Worm (Caenorhabditis elegans): ENCODE measurements around the gene F17C11.22.

The F17C11.22 gene

DNA sequence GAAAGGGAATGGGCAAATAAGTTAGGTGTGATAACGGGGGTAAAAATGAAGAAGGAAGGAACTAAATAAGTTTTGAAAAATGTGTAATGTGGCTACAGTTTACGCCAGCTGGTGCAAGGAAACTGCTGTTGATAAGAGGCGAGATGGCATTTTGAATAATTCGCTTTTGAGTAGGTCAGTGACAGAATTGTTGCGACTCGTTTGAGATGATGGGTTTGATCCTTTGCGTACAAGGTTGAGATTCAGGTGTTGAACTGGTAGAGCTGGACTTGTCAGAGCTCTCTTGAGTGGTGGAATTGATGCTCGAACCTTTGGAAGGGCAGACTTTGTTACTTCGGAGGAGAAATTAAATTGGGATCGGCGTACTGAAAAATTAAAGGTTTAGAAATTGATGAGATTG is 41.8 kb upstream of the F17C11.22 start:
- TF ChIP-seq nhr-10 (tag; optimal IDR thresholded peaks at IDR 0.05) = no peak
- TF ChIP-seq nhr-28 (tag; optimal IDR thresholded peaks at IDR 0.05) = peak; percentile 6

DNA sequence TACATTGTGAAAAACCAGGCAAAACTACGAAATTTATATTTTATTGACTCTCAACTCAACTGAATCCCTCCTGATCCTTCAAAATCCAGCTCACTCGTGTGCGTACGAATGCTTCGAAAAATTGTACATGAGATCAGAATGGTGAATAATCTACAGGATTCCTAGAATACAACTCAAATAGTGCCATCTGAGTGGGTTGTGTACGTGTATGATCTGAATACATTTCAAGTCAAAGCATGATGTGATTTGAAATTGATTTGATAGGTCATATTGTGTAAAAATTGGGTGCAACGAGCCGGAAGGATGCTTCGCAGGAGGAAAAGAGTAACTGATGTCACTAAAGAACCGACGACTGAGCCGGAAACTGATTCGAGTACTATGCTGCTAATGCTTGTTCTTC is 40.8 kb upstream of the F17C11.22 start:
- TF ChIP-seq Y48G9A.11 (GFP tag; IDR thresholded peaks at IDR 0.05) = no peak
- no peak for TF ChIP-seq T26A8.4 (GFP tag; IDR thresholded peaks at IDR 0.05)
- TF ChIP-seq vab-7 (GFP tag; IDR thresholded peaks at IDR 0.05) = no peak
- no peak for TF ChIP-seq dpl-1 (GFP tag; optimal IDR thresholded peaks at IDR 0.05)
- TF ChIP-seq skn-1 (tag; optimal IDR thresholded peaks at IDR 0.05) = no peak
- TF ChIP-seq hmg-1.1 (GFP tag; IDR thresholded peaks at IDR 0.05) = no peak
- TF ChIP-seq attf-4 (tag; optimal IDR thresholded peaks at IDR 0.05) = no peak
- no peak for TF ChIP-seq hlh-30 (tag; optimal IDR thresholded peaks at IDR 0.05; ENCODE audit: insufficient read depth)
- no peak for TF ChIP-seq lin-1 (GFP tag; IDR thresholded peaks at IDR 0.05)
- TF ChIP-seq aha-1 (tag) = no peak
- no peak for TF ChIP-seq Y105C5A.15 (GFP tag; IDR thresholded peaks at IDR 0.05)
- no peak for TF ChIP-seq F37D6.2 (tag; optimal IDR thresholded peaks at IDR 0.05)
- no peak for TF ChIP-seq unc-39 (tag; optimal IDR thresholded peaks at IDR 0.05)

DNA sequence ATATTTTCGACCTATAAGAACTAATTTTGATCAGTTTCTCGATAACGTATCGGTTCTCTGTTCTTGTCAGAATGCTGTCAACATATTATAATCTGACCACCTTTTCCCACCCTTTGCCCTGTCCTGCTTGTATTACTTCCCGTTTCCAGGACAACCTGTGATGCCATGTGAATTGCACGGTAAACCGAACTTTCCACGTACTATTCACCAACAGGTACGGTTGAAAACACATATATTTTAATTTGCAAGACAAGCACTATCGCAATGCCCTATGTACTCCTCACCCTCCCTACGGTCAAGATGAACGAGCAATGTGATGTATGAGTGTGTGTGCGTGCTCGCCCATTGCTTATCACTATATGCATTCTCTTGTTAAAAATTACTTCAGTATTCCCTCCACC is 39.2 kb upstream of the F17C11.22 start:
- peak; percentile 45; the same call in 1 of the 2 replicates for TF ChIP-seq php-3 (GFP tag; IDR thresholded peaks at IDR 0.05)
- TF ChIP-seq nhr-237 (tag; optimal IDR thresholded peaks at IDR 0.05) = no peak
- no peak for TF ChIP-seq tag-97 (GFP tag; IDR thresholded peaks at IDR 0.05)
- TF ChIP-seq daf-12 (tag; optimal IDR thresholded peaks at IDR 0.05) = no peak
- peak; percentile 38 for TF ChIP-seq dve-1 (tag; optimal IDR thresholded peaks at IDR 0.05; ENCODE audit: insufficient read depth)
- no peak for TF ChIP-seq lin-15B (tag; optimal IDR thresholded peaks at IDR 0.05)
- no peak for TF ChIP-seq Y75B8A.6 (GFP tag; IDR thresholded peaks at IDR 0.05)
- TF ChIP-seq madf-5 (GFP tag; IDR thresholded peaks at IDR 0.05) = no peak
- TF ChIP-seq lsy-2 (tag; optimal IDR thresholded peaks at IDR 0.05) = no peak
- TF ChIP-seq set-16 (GFP tag; IDR thresholded peaks at IDR 0.05) = no peak
- no peak for TF ChIP-seq ctbp-1 (GFP tag; IDR thresholded peaks at IDR 0.05)
- TF ChIP-seq aly-2 (tag; optimal IDR thresholded peaks at IDR 0.05) = no peak
- no peak for TF ChIP-seq lir-3 (tag; optimal IDR thresholded peaks at IDR 0.05)
- no peak for TF ChIP-seq nhr-6 (tag; optimal IDR thresholded peaks at IDR 0.05)
- no peak for TF ChIP-seq hmg-1.1 (GFP tag; IDR thresholded peaks at IDR 0.05)
- no peak for TF ChIP-seq lin-29 (GFP tag; IDR thresholded peaks at IDR 0.05)
- peak; percentile 64 for TF ChIP-seq nhr-28 (tag; optimal IDR thresholded peaks at IDR 0.05)
- TF ChIP-seq aha-1 (tag) = peak; percentile 58
- TF ChIP-seq mdl-1 (tag; optimal IDR thresholded peaks at IDR 0.05) = no peak
- TF ChIP-seq nhr-48 (tag; optimal IDR thresholded peaks at IDR 0.05) = peak; percentile 77
- TF ChIP-seq nhr-77 (tag; optimal IDR thresholded peaks at IDR 0.05) = peak; percentile 15
- TF ChIP-seq daf-19 (GFP tag; conservative IDR thresholded peaks at IDR 0.05) = no peak
- TF ChIP-seq F44E2.7 (GFP tag; IDR thresholded peaks at IDR 0.05) = no peak
- TF ChIP-seq F26F4.8 (GFP tag; conservative IDR thresholded peaks at IDR 0.05) = no peak
- TF ChIP-seq spr-1 (tag; optimal IDR thresholded peaks at IDR 0.05) = no peak
- TF ChIP-seq T20F7.1 (GFP tag; optimal IDR thresholded peaks at IDR 0.05) = peak; percentile 45
- TF ChIP-seq hlh-30 (tag; optimal IDR thresholded peaks at IDR 0.05; ENCODE audit: insufficient read depth) = no peak
- TF ChIP-seq Y105C5A.15 (GFP tag; IDR thresholded peaks at IDR 0.05) = no peak
- TF ChIP-seq skn-1 (tag; optimal IDR thresholded peaks at IDR 0.05) = no peak
- no peak for TF ChIP-seq zfp-2 (tag; optimal IDR thresholded peaks at IDR 0.05)
- no peak for TF ChIP-seq arid-1 (GFP tag; conservative IDR thresholded peaks at IDR 0.05)
- no peak for TF ChIP-seq lin-1 (GFP tag; IDR thresholded peaks at IDR 0.05)
- no peak for TF ChIP-seq ceh-28 (tag; optimal IDR thresholded peaks at IDR 0.05)
- no peak for TF ChIP-seq ceh-32 (tag; optimal IDR thresholded peaks at IDR 0.05; ENCODE audit: poor library complexity)
- no peak for TF ChIP-seq mdt-29 (GFP tag; IDR thresholded peaks at IDR 0.05)
- peak; percentile 49 for TF ChIP-seq pqm-1 (tag; optimal IDR thresholded peaks at IDR 0.05)
- TF ChIP-seq tra-1 (GFP tag; IDR thresholded peaks at IDR 0.05) = peak; percentile 78
- peak; percentile 86 for TF ChIP-seq hlh-11 (tag; optimal IDR thresholded peaks at IDR 0.05)
- TF ChIP-seq duxl-1 (tag; optimal IDR thresholded peaks at IDR 0.05; ENCODE audit: poor library complexity) = no peak
- TF ChIP-seq ama-1 (optimal IDR thresholded peaks at IDR 0.05) = no peak
- TF ChIP-seq snpc-4 (tag; optimal IDR thresholded peaks at IDR 0.05) = no peak

All from whole organism, L4 larva.